3 fruit fly cellular contexts compared by ENCODE assay signal in genomic region chrX:17538410-17538809, dm6.
TF ChIP-seq lines count a peak whose summit lies in the region.

No protein-coding gene starts in this region.

- TF ChIP-seq CTCF in whole organism, embryonic (GFP tag; optimal IDR thresholded peaks at IDR 0.05; lab: Kevin White, UChicago) = no peak

TF ChIP-seq in whole organism, embryonic, 481 proteins besides CTCF, POLR2A, EP300 and RAD21:
- TF ChIP-seq crol (GFP tag; IDR thresholded peaks at IDR 0.05; lab: Robert Waterston, UW) (peak; percentile 34; the same call in 1 of the 2 replicates), chn (GFP tag; optimal IDR thresholded peaks at IDR 0.05; lab: Kevin White, UChicago) (no peak)

TF ChIP-seq in whole organism, prepupa, 60 proteins besides CTCF, POLR2A, EP300 and RAD21:
- peak; percentile 9 to 65 for TF ChIP-seq ss (GFP tag; optimal IDR thresholded peaks at IDR 0.05; lab: Kevin White, UChicago)
- no peak for TF ChIP-seq CG31627 (GFP tag; optimal IDR thresholded peaks at IDR 0.05; lab: Kevin White, UChicago)
- no peak for TF ChIP-seq net (GFP tag; optimal IDR thresholded peaks at IDR 0.05; lab: Kevin White, UChicago)
TF ChIP-seq in whole organism, prepupa: peak in this region for 1.

TF ChIP-seq in whole organism, pupa, 21 proteins besides CTCF, POLR2A, EP300 and RAD21:
- peak; percentile 81 for TF ChIP-seq EcR (GFP tag; optimal IDR thresholded peaks at IDR 0.05; lab: Kevin White, UChicago)
- no peak for TF ChIP-seq rn (GFP tag; IDR thresholded peaks at IDR 0.05; lab: Robert Waterston, UW)
- TF ChIP-seq D1 (tag; optimal IDR thresholded peaks at IDR 0.05; lab: Kevin White, UChicago) = no peak
TF ChIP-seq in whole organism, pupa: peak in this region for 1.
